Fruit fly (Drosophila melanogaster) S2 (cell line): ENCODE measurements around the gene CG1231.

Experiments
- CG8478 ChIP-seq: fragments of >200 bp; optimal IDR thresholded peaks from 2 replicates; lab custom pipeline; 2018
- CTCF ChIP-seq, 2 experiments: fragments of >200 bp; optimal IDR thresholded peaks; 2 replicates each; lab custom pipeline; 2018

DNA sequence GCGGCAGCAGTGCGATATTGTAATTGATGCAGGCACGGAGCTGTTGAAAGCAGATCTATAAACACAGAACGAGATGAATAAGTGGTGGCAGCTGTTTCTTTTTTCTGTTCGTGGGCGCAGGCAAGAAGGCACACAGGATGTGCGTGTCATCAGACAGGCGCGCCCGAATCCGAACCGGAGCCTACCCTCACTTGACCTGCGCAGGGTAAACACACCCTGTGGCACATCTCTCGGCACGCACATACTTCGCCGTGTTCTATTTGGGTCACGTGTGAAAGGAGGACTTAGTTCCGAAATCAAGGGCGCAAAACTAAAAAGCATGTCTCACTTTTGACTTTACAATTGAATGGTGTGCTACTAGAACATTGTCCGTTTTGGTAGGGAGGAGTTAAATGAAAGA lies 34.7 kb upstream of the CG1231 start:
- no peak for TF ChIP-seq CG8478
- TF ChIP-seq CTCF (optimal IDR thresholded peaks at IDR 0.05; lab: Kevin White, UChicago): no peak
